Worm (Caenorhabditis elegans): ENCODE measurements around the gene fbxa-63.

Gene fbxa-63

DNA sequence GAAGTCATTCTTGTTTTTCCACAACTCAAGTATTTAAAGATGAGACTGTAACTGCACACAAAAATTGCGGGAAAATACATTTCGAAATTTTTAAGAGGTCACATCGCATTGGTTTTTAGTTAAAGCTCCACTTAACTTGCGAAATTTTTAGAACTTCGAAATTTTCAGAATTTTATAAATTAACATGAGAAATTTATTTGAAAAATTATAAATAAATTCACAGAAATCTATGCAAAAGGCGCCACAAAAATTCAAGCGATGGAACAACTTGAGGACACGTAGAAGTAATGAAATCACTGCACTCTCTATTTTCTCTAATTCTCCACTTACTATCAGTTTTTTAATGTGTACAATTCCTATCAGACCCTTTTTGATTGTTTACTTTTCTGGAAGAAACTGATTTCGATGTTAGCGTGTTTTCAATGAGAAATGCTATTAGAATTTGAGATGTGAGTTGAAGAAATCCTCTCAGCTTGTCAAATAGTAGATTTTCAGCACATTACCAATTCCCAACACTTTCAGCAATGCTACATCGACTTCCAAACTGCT is 28.1 kb downstream of the fbxa-63 start, which contains the start of gene fbxa-31:
TSS of gene fbxa-31 (minus strand) at position 51 of the 549 bp plus-strand sequence.
- TF ChIP-seq pes-1 (GFP tag; IDR thresholded peaks at IDR 0.05) (no peak), B0310.2 (tag; optimal IDR thresholded peaks at IDR 0.05) (no peak), ama-1 (optimal IDR thresholded peaks at IDR 0.05) (no peak), hnd-1 (tag; optimal IDR thresholded peaks at IDR 0.05) (no peak), tra-4 (tag; optimal IDR thresholded peaks at IDR 0.05) (no peak), ceh-36 (tag; optimal IDR thresholded peaks at IDR 0.05) (no peak), hmg-4 (GFP tag; optimal IDR thresholded peaks at IDR 0.05) (no peak), aly-1 (tag; optimal IDR thresholded peaks at IDR 0.05) (no peak), hmbx-1 (tag; optimal IDR thresholded peaks at IDR 0.05) (no peak), ets-7 (tag; optimal IDR thresholded peaks at IDR 0.05) (no peak), tbx-11 (GFP tag; IDR thresholded peaks at IDR 0.05) (no peak), sea-1 (GFP tag; conservative IDR thresholded peaks at IDR 0.05) (no peak), F13C5.2 (tag; optimal IDR thresholded peaks at IDR 0.05) (no peak), scrt-1 (GFP tag; IDR thresholded peaks at IDR 0.05) (no peak), flt-1 (GFP tag; IDR thresholded peaks at IDR 0.05) (no peak), ceh-13 (GFP tag; optimal IDR thresholded peaks at IDR 0.05) (no peak), tbx-37 (GFP tag; conservative IDR thresholded peaks at IDR 0.05) (no peak)

DNA sequence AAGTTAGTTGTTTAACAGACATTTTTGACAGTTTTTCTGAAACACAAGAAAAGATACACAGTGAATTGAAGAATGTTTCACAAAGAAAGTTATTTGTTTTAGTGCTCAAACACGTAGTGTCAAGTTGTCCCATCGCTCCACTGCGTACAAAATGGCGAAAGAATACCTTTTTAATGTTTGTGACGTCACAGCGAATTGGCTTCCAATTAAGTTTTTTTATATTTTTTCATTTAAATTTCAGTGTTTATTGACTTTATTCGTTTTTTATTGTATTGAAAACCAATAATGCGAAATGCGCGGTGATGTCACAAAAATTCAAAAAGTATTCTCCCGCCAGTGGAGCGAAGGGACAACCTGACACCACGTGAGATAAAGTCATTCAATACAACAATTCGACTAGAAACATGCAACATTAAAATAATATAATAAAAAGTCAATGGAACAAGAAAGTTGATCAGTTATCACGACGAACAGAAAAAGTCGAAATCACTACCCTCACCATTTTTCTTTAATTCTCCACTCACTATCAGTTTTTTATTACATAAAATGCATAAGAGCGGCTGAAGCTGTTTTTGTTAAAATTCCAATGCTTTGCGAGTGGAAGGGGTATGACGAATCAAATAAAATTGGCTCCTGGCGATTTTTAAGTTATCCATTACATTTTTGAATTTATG is 30.5 kb downstream of the fbxa-63 start, which contains the start of gene fbxa-29:
TSS of gene fbxa-29 (minus strand) at position 51 of the 674 bp plus-strand sequence.
- TF ChIP-seq aly-1 (tag; optimal IDR thresholded peaks at IDR 0.05) (no peak), tbx-37 (GFP tag; conservative IDR thresholded peaks at IDR 0.05) (no peak), hnd-1 (tag; optimal IDR thresholded peaks at IDR 0.05) (no peak), hmg-4 (GFP tag; optimal IDR thresholded peaks at IDR 0.05) (no peak), sea-1 (GFP tag; conservative IDR thresholded peaks at IDR 0.05) (no peak), ceh-36 (tag; optimal IDR thresholded peaks at IDR 0.05) (no peak), ets-7 (tag; optimal IDR thresholded peaks at IDR 0.05) (no peak), F13C5.2 (tag; optimal IDR thresholded peaks at IDR 0.05) (no peak), tra-4 (tag; optimal IDR thresholded peaks at IDR 0.05) (no peak), ama-1 (optimal IDR thresholded peaks at IDR 0.05) (no peak), flt-1 (GFP tag; IDR thresholded peaks at IDR 0.05) (no peak), hmbx-1 (tag; optimal IDR thresholded peaks at IDR 0.05) (no peak), pes-1 (GFP tag; IDR thresholded peaks at IDR 0.05) (no peak), ceh-13 (GFP tag; optimal IDR thresholded peaks at IDR 0.05) (no peak), B0310.2 (tag; optimal IDR thresholded peaks at IDR 0.05) (no peak), tbx-11 (GFP tag; IDR thresholded peaks at IDR 0.05) (no peak), scrt-1 (GFP tag; IDR thresholded peaks at IDR 0.05) (no peak)

DNA sequence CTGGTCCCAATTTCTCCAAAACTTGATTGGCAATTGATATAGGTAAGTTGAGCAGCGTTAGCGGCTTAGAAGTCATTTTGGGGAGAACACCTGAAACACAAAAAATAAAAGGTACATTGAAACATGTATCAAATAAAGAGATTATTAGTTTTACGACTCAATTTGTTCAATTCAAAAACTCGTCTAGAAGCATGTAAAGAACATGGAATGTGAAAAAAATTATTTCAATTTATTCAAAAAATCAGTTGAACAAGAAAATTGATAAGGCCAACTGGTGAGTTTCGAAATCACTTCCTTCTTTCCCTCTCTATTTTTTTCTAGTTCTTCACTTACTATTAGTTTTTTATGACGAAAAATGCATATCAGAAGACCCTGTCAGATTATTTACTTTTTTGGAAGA is 32.2 kb downstream of the fbxa-63 start, which contains the start of gene fbxa-30:
TSS of gene fbxa-30 (minus strand) at position 101 of the 400 bp plus-strand sequence.
- TF ChIP-seq tbx-11 (GFP tag; IDR thresholded peaks at IDR 0.05) = no peak
- no peak for TF ChIP-seq hnd-1 (tag; optimal IDR thresholded peaks at IDR 0.05)
- TF ChIP-seq pes-1 (GFP tag; IDR thresholded peaks at IDR 0.05) = no peak

DNA sequence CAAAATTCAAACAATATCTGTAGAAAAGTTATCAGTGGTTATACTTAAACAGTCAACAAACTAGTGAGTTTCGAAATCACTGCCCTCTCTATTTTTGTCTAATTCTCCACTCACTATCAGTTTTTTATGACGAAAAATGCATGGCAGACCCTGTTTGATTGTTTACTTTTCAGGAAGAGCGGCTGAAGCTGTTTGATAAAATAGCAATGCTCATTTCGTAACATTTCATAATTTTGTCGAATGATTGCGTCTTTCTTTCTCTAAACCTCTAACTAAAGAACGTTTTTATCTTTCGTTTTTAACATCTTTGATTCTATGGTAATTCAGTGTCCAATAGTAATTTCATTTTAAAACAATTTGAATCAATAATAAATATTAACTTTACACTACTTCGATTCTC is 35.9 kb downstream of the fbxa-63 start:
- TF ChIP-seq hnd-1 (tag; optimal IDR thresholded peaks at IDR 0.05) (no peak), sea-1 (GFP tag; conservative IDR thresholded peaks at IDR 0.05) (no peak), scrt-1 (GFP tag; IDR thresholded peaks at IDR 0.05) (no peak), ceh-36 (tag; optimal IDR thresholded peaks at IDR 0.05) (no peak), ets-7 (tag; optimal IDR thresholded peaks at IDR 0.05) (no peak), tbx-11 (GFP tag; IDR thresholded peaks at IDR 0.05) (no peak), hmg-4 (GFP tag; optimal IDR thresholded peaks at IDR 0.05) (no peak), B0310.2 (tag; optimal IDR thresholded peaks at IDR 0.05) (no peak), aly-1 (tag; optimal IDR thresholded peaks at IDR 0.05) (no peak), F13C5.2 (tag; optimal IDR thresholded peaks at IDR 0.05) (no peak), pes-1 (GFP tag; IDR thresholded peaks at IDR 0.05) (no peak), ceh-13 (GFP tag; optimal IDR thresholded peaks at IDR 0.05) (no peak), ama-1 (optimal IDR thresholded peaks at IDR 0.05) (no peak), hmbx-1 (tag; optimal IDR thresholded peaks at IDR 0.05) (no peak), flt-1 (GFP tag; IDR thresholded peaks at IDR 0.05) (no peak), tra-4 (tag; optimal IDR thresholded peaks at IDR 0.05) (no peak), tbx-37 (GFP tag; conservative IDR thresholded peaks at IDR 0.05) (no peak)

DNA sequence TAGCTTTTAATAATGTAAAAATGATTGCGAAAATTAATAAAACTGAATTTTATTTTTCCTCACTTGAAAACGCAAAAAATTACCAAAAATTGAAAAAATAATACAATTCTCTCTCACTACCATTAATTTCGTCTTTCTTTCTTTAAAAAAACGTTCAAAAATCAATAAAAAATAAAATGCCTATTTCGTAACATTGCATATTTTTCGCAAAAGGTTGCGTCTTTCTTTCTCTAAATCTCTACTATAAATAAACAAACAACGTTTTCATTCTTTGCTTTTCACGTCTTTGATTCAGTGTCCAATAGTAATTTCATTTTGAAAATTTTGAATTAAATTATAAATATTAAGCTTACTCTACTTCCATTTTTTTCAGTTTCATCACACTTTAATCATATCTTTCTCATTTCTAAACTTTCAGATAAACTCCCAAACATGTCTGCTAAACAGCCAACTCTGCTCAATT is 41.3 kb downstream of the fbxa-63 start, which contains the start of gene fbxa-37:
TSS of gene fbxa-37 (plus strand) at position 413 of the 463 bp plus-strand sequence.
- TF ChIP-seq tbx-37 (GFP tag; conservative IDR thresholded peaks at IDR 0.05) (no peak), hmg-4 (GFP tag; optimal IDR thresholded peaks at IDR 0.05) (no peak), ceh-13 (GFP tag; optimal IDR thresholded peaks at IDR 0.05) (no peak), hnd-1 (tag; optimal IDR thresholded peaks at IDR 0.05) (no peak), B0310.2 (tag; optimal IDR thresholded peaks at IDR 0.05) (no peak), sea-1 (GFP tag; conservative IDR thresholded peaks at IDR 0.05) (no peak), hmbx-1 (tag; optimal IDR thresholded peaks at IDR 0.05) (no peak), flt-1 (GFP tag; IDR thresholded peaks at IDR 0.05) (no peak)

DNA sequence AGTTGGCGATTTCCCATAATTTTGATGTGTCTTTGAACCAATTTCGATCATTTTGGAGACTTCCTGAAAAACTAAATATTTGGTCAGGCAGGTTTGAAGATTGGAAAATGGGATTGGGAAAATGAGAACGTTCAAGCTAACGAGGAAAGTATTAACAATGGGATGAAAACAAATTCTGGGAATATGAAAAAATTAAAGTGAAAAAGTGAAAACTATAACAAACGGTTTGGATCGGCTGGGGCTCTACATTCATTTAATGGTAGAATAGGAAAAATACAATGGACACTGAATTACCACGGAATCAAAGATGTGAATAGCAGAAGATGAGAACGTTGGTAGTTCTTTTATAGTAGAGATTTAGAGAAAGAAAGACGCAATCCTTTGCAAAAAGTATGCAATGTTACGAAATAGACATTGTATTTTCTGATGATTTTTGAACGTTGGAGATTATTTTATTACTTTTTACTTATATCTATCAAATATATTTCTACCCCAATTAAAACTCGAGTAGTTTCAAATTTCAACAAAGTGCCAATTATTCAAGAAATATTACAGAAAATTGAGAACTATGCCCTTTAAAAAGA is 45.3 kb downstream of the fbxa-63 start, which contains the start of gene fbxa-50:
TSS of gene fbxa-50 (minus strand) at position 51 of the 584 bp plus-strand sequence.
- no peak for TF ChIP-seq ceh-36 (tag; optimal IDR thresholded peaks at IDR 0.05)
- TF ChIP-seq pes-1 (GFP tag; IDR thresholded peaks at IDR 0.05) = no peak
- no peak for TF ChIP-seq tra-4 (tag; optimal IDR thresholded peaks at IDR 0.05)
- no peak for TF ChIP-seq sea-1 (GFP tag; conservative IDR thresholded peaks at IDR 0.05)
- no peak for TF ChIP-seq hmbx-1 (tag; optimal IDR thresholded peaks at IDR 0.05)
- no peak for TF ChIP-seq ceh-13 (GFP tag; optimal IDR thresholded peaks at IDR 0.05)
- TF ChIP-seq B0310.2 (tag; optimal IDR thresholded peaks at IDR 0.05) = no peak
- TF ChIP-seq tbx-37 (GFP tag; conservative IDR thresholded peaks at IDR 0.05) = no peak
- no peak for TF ChIP-seq flt-1 (GFP tag; IDR thresholded peaks at IDR 0.05)
- TF ChIP-seq hmg-4 (GFP tag; optimal IDR thresholded peaks at IDR 0.05) = no peak
- no peak for TF ChIP-seq F13C5.2 (tag; optimal IDR thresholded peaks at IDR 0.05)
- no peak for TF ChIP-seq scrt-1 (GFP tag; IDR thresholded peaks at IDR 0.05)
